Worm (Caenorhabditis elegans) whole organism, L4 larva: Measurements from ENCODE around the gene C04C11.25.

Experiments used
- attf-4 ChIP-seq: sonication (generic microtip); optimal IDR thresholded peaks from 3 replicates; lab custom pipeline; 2017; ENCODE audit warnings: missing biosample characterization, missing genetic modification characterization
- daf-16 ChIP-seq, 3 experiments: sonication (generic microtip); optimal IDR thresholded peaks; 2 replicates each; lab custom pipeline; 2016 to 2017; ENCODE audit warnings: missing genetic modification characterization in 3 of 3, missing genetic modification reagents in 3 of 3, mild to moderate bottlenecking in 2 of 3, missing compliant biosample characterization in 2 of 3, missing biosample characterization in 1 of 3, moderate library complexity in 1 of 3
- daf-19 ChIP-seq: fragments of 200-800 bp; sonication (Bioruptor generic); conservative IDR thresholded peaks from 2 replicates; pipeline ENCODE4 v1.3.6; 2022; ENCODE audit warnings: missing genetic modification characterization, missing compliant biosample characterization
- daf-8 ChIP-seq: fragments of 200-800 bp; sonication (Bioruptor generic); IDR thresholded peaks from 2 replicates; pipeline ENCODE4 v1.3.6; 2022; ENCODE audit warnings: missing genetic modification characterization, missing compliant biosample characterization
- zag-1 ChIP-seq: fragments of 150-350 bp; optimal IDR thresholded peaks from 2 replicates; lab custom pipeline; 2014; ENCODE audit warnings: missing biosample characterization, missing genetic modification characterization

- TF ChIP-seq zag-1 (tag; lab: Kevin White, UChicago) = no peak
- peak; percentile 66 to 73 for TF ChIP-seq daf-16 (GFP tag; optimal IDR thresholded peaks at IDR 0.05; lab: Kevin White, UChicago)
- peak; percentile 73 for TF ChIP-seq daf-16 (tag; optimal IDR thresholded peaks at IDR 0.05; lab: Kevin White, UChicago)
- no peak for TF ChIP-seq daf-8 (GFP tag; lab: Robert Waterston, UW)
- no peak for TF ChIP-seq attf-4 (tag; lab: Kevin White, UChicago)
- TF ChIP-seq daf-19 = peak; percentile 94
Measured at ce11 chrX:14015808-14016207, 542 bp upstream of the C04C11.25 start.
